Fruit fly (Drosophila melanogaster): ENCODE results near the gene CG17219.

DNA sequence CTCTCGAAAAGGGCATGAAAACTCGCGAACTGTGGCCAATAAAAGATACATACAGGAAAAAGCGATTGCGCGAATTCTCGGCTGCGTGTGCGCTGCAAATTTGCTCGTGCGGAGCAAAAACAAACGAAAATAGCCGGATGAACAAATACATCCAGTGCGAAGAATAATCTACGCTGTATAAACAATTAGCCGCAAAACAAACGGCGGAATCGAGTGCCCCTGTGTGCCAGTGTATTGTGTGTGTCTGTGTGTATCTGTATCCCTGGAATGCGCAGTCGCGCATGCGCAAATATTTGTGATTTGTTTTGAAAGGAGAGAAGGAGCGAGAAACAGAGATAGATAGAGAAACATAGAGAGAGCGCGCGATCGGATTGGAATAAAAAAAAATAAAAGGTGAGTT is 29.4 kb upstream of the CG17219 start:
- TF ChIP-seq Ets96B (tag; optimal IDR thresholded peaks at IDR 0.05) (no peak), esn (GFP tag; optimal IDR thresholded peaks at IDR 0.05) (no peak), salr (GFP tag; optimal IDR thresholded peaks at IDR 0.05) (no peak), Eip78C (GFP tag) (peak; percentile 38), dac (GFP tag; optimal IDR thresholded peaks at IDR 0.05) (no peak)
